Worm (Caenorhabditis elegans): ENCODE measurements around the gene clec-65.

ce11 chrII:12942496-12942895 is 41.4 kb downstream of the clec-65 start:
- TF ChIP-seq ets-4 (tag; optimal IDR thresholded peaks at IDR 0.05) (no peak), dve-1 (tag; optimal IDR thresholded peaks at IDR 0.05) (no peak), pqm-1 (tag; optimal IDR thresholded peaks at IDR 0.05) (no peak), pag-3 (tag; optimal IDR thresholded peaks at IDR 0.05; ENCODE audit: borderline replicate concordance) (no peak), pha-4 (tag; optimal IDR thresholded peaks at IDR 0.05) (no peak), dmd-4 (tag; optimal IDR thresholded peaks at IDR 0.05; ENCODE audit: borderline replicate concordance) (no peak), sox-4 (tag; optimal IDR thresholded peaks at IDR 0.05) (no peak), K02D7.2 (tag; optimal IDR thresholded peaks at IDR 0.05) (no peak), F13H6.1 (tag; optimal IDR thresholded peaks at IDR 0.05) (no peak), odd-2 (tag; optimal IDR thresholded peaks at IDR 0.05) (no peak), ceh-2 (tag; optimal IDR thresholded peaks at IDR 0.05) (no peak)

Measured in whole organism, late embryonic.